Worm (Caenorhabditis elegans) whole organism, L2 larva: ENCODE results near the gene ins-23.

ENCODE experiments used
- aly-2 ChIP-seq: fragments of 150-350 bp; optimal IDR thresholded peaks from 2 replicates; lab custom pipeline; 2014; ENCODE audit warnings: missing biosample characterization, missing genetic modification characterization
- ama-1 ChIP-seq: fragments of 150-350 bp; optimal IDR thresholded peaks from 2 replicates; lab custom pipeline; 2018; ENCODE audit warnings: inconsistent platforms
- ceh-82 ChIP-seq: fragments of 150-350 bp; optimal IDR thresholded peaks from 2 replicates; lab custom pipeline; 2014; ENCODE audit warnings: missing biosample characterization, missing genetic modification characterization
- elt-3 ChIP-seq: sonication (generic microtip); optimal IDR thresholded peaks from 2 replicates; lab custom pipeline; 2017; ENCODE audit warnings: missing biosample characterization, missing genetic modification characterization
- fos-1 ChIP-seq: fragments of 150-350 bp; optimal IDR thresholded peaks from 2 replicates; lab custom pipeline; 2014; ENCODE audit warnings: missing biosample characterization, missing genetic modification characterization
- gmeb-1 ChIP-seq: fragments of 150-350 bp; optimal IDR thresholded peaks from 2 replicates; lab custom pipeline; 2014; ENCODE audit warnings: missing biosample characterization, missing genetic modification characterization
- lin-11 ChIP-seq: fragments of 150-350 bp; sonication (generic microtip); optimal IDR thresholded peaks from 2 replicates; lab custom pipeline; 2014; ENCODE audit warnings: missing biosample characterization, missing genetic modification characterization, inconsistent platforms, mixed read lengths
- lsy-2 ChIP-seq, 2 experiments: fragments of 150-350 bp in 1 of 2; sonication (generic microtip) in 1 of 2; optimal IDR thresholded peaks; 2 replicates each; lab custom pipeline; 2014 to 2017; ENCODE audit warnings: missing biosample characterization in 2 of 2, missing genetic modification characterization in 2 of 2
- nhr-11 ChIP-seq: fragments of 150-350 bp; optimal IDR thresholded peaks from 2 replicates; lab custom pipeline; 2014; ENCODE audit warnings: missing biosample characterization, missing genetic modification characterization
- snpc-4 ChIP-seq: fragments of 150-350 bp; optimal IDR thresholded peaks from 2 replicates; lab custom pipeline; 2014; ENCODE audit warnings: missing biosample characterization, missing genetic modification characterization
- unc-55 ChIP-seq: fragments of 150-350 bp; sonication (generic microtip); optimal IDR thresholded peaks from 3 replicates; lab custom pipeline; 2014; ENCODE audit warnings: missing biosample characterization, missing genetic modification reagents, missing genetic modification characterization
- unc-62 ChIP-seq: fragments of 150-350 bp; optimal IDR thresholded peaks from 2 replicates; lab custom pipeline; 2014; ENCODE audit warnings: missing biosample characterization, missing genetic modification reagents, missing genetic modification characterization
- zag-1 ChIP-seq: fragments of 150-350 bp; optimal IDR thresholded peaks from 2 replicates; lab custom pipeline; 2014; ENCODE audit warnings: missing biosample characterization, missing genetic modification characterization

DNA sequence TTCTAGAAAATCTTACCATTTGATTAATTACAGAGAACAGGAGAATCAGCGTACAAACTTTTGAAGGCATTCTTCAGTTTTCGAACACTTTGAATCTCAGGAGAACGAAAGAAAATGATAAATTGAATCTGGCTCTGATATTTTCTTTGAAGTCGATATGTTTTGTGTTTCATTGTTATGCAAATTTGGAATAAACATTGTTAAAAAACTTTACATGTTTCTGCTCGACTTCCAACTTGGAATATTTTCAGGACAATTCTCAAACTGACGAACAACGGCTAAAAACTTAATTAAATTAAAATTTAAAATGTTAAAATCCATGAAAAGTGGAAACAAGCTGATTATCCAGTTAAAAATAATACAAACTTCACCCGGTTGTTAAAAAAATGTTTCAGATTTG is 39.7 kb upstream of the ins-23 start, which contains the start of gene C05B5.1:
- TF ChIP-seq snpc-4 (tag; lab: Kevin White, UChicago) (no peak), fos-1 (tag; lab: Kevin White, UChicago) (no peak), lin-11 (tag; lab: Kevin White, UChicago) (no peak), elt-3 (tag; lab: Kevin White, UChicago) (no peak), gmeb-1 (no peak), unc-62 (GFP tag; lab: Kevin White, UChicago) (no peak), zag-1 (no peak), ceh-82 (tag; lab: Kevin White, UChicago) (no peak), lsy-2 (tag; optimal IDR thresholded peaks at IDR 0.05; lab: Kevin White, UChicago) (no peak), aly-2 (tag; lab: Kevin White, UChicago) (no peak), nhr-11 (tag; lab: Kevin White, UChicago) (no peak), ama-1 (lab: Kevin White, UChicago) (no peak), unc-55 (GFP tag; lab: Kevin White, UChicago) (no peak)
